Worm (Caenorhabditis elegans): ENCODE results near the gene svh-1.

svh-1 gene

DNA sequence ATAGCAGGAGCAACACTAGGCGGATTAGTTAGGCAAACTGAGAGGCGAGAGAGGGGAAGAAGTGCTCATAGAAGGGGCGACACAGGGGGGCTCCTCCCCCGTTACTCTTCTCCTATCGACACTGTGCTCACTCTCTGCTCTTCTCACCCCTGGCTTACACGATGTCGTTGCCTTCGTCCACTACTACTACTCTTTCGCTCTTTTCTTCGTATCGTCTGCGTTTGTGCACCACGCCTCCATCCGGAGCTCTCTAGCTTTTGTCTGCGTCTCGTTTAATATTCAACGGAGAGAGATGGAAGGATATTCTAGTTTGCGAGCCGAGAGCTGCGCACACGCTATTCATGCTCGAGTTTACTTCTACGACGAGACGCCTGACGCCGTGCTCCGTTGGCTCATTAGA is 23.1 kb upstream of the svh-1 start (continued):
- TF ChIP-seq lsy-2 (tag; optimal IDR thresholded peaks at IDR 0.05): peak; percentile 9 to 35
- peak; percentile 64 for TF ChIP-seq nhr-71 (tag; optimal IDR thresholded peaks at IDR 0.05)
- peak; percentile 33 for TF ChIP-seq ceh-63 (GFP tag; optimal IDR thresholded peaks at IDR 0.05)
- no peak for TF ChIP-seq efl-3 (GFP tag; optimal IDR thresholded peaks at IDR 0.05)
- peak; percentile 42 for TF ChIP-seq skn-1 (tag; optimal IDR thresholded peaks at IDR 0.05)
- peak; percentile 47; the same call in 1 of the 2 replicates for TF ChIP-seq mab-9 (GFP tag; IDR thresholded peaks at IDR 0.05)
- peak; percentile 47 for TF ChIP-seq ceh-8 (GFP tag; optimal IDR thresholded peaks at IDR 0.05)
- TF ChIP-seq egl-27 (tag; optimal IDR thresholded peaks at IDR 0.05): peak in 1 of 2 experiments; percentile 31
- TF ChIP-seq jun-1 (tag; optimal IDR thresholded peaks at IDR 0.05): peak; percentile 22
- peak; percentile 64 for TF ChIP-seq nhr-47 (tag; optimal IDR thresholded peaks at IDR 0.05)
- TF ChIP-seq lin-14 (GFP tag; optimal IDR thresholded peaks at IDR 0.05): peak; percentile 86
- TF ChIP-seq mep-1 (tag; optimal IDR thresholded peaks at IDR 0.05): peak; percentile 46
- TF ChIP-seq pqm-1 (tag; optimal IDR thresholded peaks at IDR 0.05): no peak
- peak; percentile 36 for TF ChIP-seq dsc-1 (tag; optimal IDR thresholded peaks at IDR 0.05)
- peak; percentile 65 for TF ChIP-seq swsn-7 (tag; optimal IDR thresholded peaks at IDR 0.05)
- TF ChIP-seq egl-13 (tag; optimal IDR thresholded peaks at IDR 0.05): peak; percentile 60
- TF ChIP-seq isw-1 (GFP tag; IDR thresholded peaks at IDR 0.05): peak; percentile 45; the same call in 1 of the 2 replicates
- peak in 2 of 3 experiments; percentile 30 to 69 for TF ChIP-seq ceh-82 (tag; optimal IDR thresholded peaks at IDR 0.05)
- no peak for TF ChIP-seq nhr-77 (tag; optimal IDR thresholded peaks at IDR 0.05)
- peak in 1 of 2 experiments; percentile 31 for TF ChIP-seq lin-35 (GFP tag; optimal IDR thresholded peaks at IDR 0.05)
- TF ChIP-seq elt-2 (tag; optimal IDR thresholded peaks at IDR 0.05): no peak
- TF ChIP-seq snu-23 (GFP tag; optimal IDR thresholded peaks at IDR 0.05): peak; percentile 41

DNA sequence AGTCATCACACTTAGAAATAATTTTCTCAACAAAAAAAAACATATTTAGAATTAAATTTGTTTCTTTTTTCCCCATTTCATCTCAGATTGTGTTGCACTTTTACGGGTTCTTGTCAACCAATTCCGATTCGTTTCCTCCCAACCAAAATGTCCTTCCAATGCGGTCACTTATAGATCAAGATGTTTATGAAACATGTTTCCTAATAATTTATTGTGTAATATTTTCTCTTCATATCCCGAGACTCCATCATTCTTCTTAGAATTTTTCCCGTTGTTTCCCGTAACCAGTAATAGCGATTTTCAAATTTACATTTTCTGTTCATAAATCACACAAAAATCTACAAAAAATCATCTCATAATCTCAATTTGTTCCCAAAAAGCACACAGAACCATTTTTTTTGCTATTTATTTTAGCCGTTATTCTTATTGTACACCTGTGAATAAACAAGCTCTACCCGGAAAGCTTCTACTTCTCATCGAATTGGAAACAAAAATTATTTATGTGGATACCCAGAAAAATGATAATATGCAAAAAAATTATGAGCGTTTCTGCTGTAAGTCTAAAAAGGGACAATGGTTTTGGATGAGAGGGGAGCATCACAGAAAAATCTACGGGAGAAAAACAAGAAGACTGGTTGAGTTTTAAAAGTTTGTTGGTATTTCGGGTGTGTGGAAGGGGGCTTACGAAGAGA is 17.8 kb upstream of the svh-1 start:
- peak; percentile 15 for TF ChIP-seq nhr-85 (tag)
- TF ChIP-seq tbx-2 (tag; optimal IDR thresholded peaks at IDR 0.05): no peak

DNA sequence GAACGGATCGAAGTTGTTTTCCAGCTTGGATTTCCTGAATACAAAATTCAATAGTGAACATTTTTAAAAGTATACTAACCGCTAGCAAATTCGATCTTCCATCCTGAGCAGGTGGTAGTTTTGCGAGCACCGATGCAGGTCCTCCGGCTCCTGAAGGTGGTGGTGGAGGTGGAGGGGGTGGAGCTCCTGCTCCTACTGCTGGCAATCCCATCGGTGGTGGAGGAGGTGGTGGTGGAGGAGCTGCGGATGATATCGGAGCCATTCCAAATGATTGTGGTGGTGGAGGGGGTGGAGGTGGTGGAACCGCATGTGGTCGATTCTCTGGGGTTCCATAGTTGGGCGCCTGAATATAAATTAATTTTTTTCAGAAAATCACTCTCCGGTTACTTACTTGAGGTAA is 16.7 kb upstream of the svh-1 start:
- TF ChIP-seq lsy-2 (tag; optimal IDR thresholded peaks at IDR 0.05): no peak

DNA sequence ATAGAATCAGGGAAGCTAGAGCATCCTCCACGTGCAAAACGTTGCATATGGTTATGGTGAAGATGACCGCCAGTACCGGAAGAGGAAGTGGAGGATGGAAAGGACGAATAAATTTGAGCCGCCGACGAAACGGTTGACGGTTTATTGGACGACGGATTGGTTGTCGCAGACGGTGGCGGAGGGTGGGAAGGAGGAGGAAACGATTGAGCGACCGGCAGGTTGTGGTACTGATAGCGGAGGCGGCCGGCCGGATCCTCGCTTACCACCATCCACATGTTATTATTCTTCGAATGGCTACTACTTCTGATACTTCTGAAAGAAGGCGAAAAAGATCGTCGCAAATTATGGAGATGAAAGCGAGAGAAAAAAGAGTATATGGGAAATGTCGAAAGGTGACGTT is 13.5 kb upstream of the svh-1 start:
- TF ChIP-seq isw-1 (GFP tag; IDR thresholded peaks at IDR 0.05): no peak
- no peak for TF ChIP-seq sptf-1 (tag; optimal IDR thresholded peaks at IDR 0.05)
- TF ChIP-seq swsn-7 (tag; optimal IDR thresholded peaks at IDR 0.05): no peak
- TF ChIP-seq nhr-19 (GFP tag; conservative IDR thresholded peaks at IDR 0.05): no peak
- TF ChIP-seq nhr-237 (tag; optimal IDR thresholded peaks at IDR 0.05): no peak
- no peak for TF ChIP-seq C16A3.4 (tag; optimal IDR thresholded peaks at IDR 0.05)
- TF ChIP-seq snpc-4 (tag; optimal IDR thresholded peaks at IDR 0.05): no peak
- TF ChIP-seq efl-1 (optimal IDR thresholded peaks at IDR 0.05): no peak
- no peak for TF ChIP-seq efl-1 (GFP tag; optimal IDR thresholded peaks at IDR 0.05 in 1 of 2)
- no peak for TF ChIP-seq hpl-2 (GFP tag; optimal IDR thresholded peaks at IDR 0.05)
- TF ChIP-seq lsy-2 (tag; optimal IDR thresholded peaks at IDR 0.05): no peak
- no peak for TF ChIP-seq dsc-1 (tag; optimal IDR thresholded peaks at IDR 0.05)
- TF ChIP-seq dpl-1 (GFP tag; optimal IDR thresholded peaks at IDR 0.05): no peak
- no peak for TF ChIP-seq ztf-4 (tag; optimal IDR thresholded peaks at IDR 0.05)
- no peak for TF ChIP-seq ces-1 (GFP tag; optimal IDR thresholded peaks at IDR 0.05)
- no peak for TF ChIP-seq skn-1 (tag; optimal IDR thresholded peaks at IDR 0.05)
- no peak for TF ChIP-seq hlh-17 (GFP tag; optimal IDR thresholded peaks at IDR 0.05; ENCODE audit: borderline replicate concordance)
- TF ChIP-seq pax-3 (tag; optimal IDR thresholded peaks at IDR 0.05): no peak
- no peak for TF ChIP-seq nhr-11 (tag; optimal IDR thresholded peaks at IDR 0.05)
